Worm (Caenorhabditis elegans) whole organism, L3 larva: ENCODE data around the gene sto-6.
A peak's percentile ranks its signal among the peaks of the same experiment; 100 is the strongest.

Source experiments
- R02D3.7 ChIP-seq: fragments of 150-350 bp; optimal IDR thresholded peaks from 2 replicates; lab custom pipeline; 2014; ENCODE audit warnings: missing biosample characterization, missing genetic modification characterization
- aly-2 ChIP-seq: fragments of 150-350 bp; optimal IDR thresholded peaks from 2 replicates; lab custom pipeline; 2014; ENCODE audit warnings: missing biosample characterization, missing genetic modification characterization
- ama-1 ChIP-seq: fragments of 150-350 bp; optimal IDR thresholded peaks from 2 replicates; lab custom pipeline; 2018
- ceh-16 ChIP-seq: sonication (generic microtip); optimal IDR thresholded peaks from 2 replicates; lab custom pipeline; 2017; ENCODE audit warnings: missing biosample characterization, missing genetic modification characterization
- ceh-28 ChIP-seq: fragments of 150-350 bp; optimal IDR thresholded peaks from 2 replicates; lab custom pipeline; 2014; ENCODE audit warnings: missing biosample characterization, missing genetic modification reagents, missing genetic modification characterization
- ceh-82 ChIP-seq: fragments of 150-350 bp; optimal IDR thresholded peaks from 2 replicates; lab custom pipeline; 2014; ENCODE audit warnings: missing biosample characterization, missing genetic modification characterization
- daf-12 ChIP-seq: fragments of 150-350 bp; optimal IDR thresholded peaks from 2 replicates; lab custom pipeline; 2014; ENCODE audit warnings: missing biosample characterization, missing genetic modification reagents, missing genetic modification characterization
- egl-27 ChIP-seq: sonication (generic microtip); optimal IDR thresholded peaks from 4 replicates; lab custom pipeline; 2017; ENCODE audit warnings: missing biosample characterization, missing genetic modification reagents, missing genetic modification characterization
- egl-5 ChIP-seq: fragments of 150-350 bp; optimal IDR thresholded peaks from 2 replicates; lab custom pipeline; 2017; ENCODE audit warnings: missing biosample characterization, missing genetic modification reagents, missing genetic modification characterization, inconsistent platforms
- elt-1 ChIP-seq: fragments of 150-350 bp; optimal IDR thresholded peaks from 2 replicates; lab custom pipeline; 2014; ENCODE audit warnings: missing biosample characterization, missing genetic modification characterization
- elt-2 ChIP-seq: sonication (generic microtip); optimal IDR thresholded peaks from 2 replicates; lab custom pipeline; 2016; ENCODE audit warnings: missing genetic modification reagents, mild to moderate bottlenecking, missing genetic modification characterization, missing compliant biosample characterization
- elt-3 ChIP-seq, 3 experiments: fragments of 150-350 bp in 1 of 3; sonication (generic microtip) in 2 of 3; optimal IDR thresholded peaks; 2 replicates in 2 of 3; 4 replicates in 1 of 3; lab custom pipeline; 2014 to 2017; ENCODE audit warnings: missing biosample characterization in 3 of 3, missing genetic modification characterization in 3 of 3
- eor-1 ChIP-seq, 2 experiments: fragments of 150-350 bp; optimal IDR thresholded peaks; 2 replicates each; lab custom pipeline; 2014 to 2018; ENCODE audit warnings: missing biosample characterization in 2 of 2, missing genetic modification characterization in 2 of 2
- fkh-10 ChIP-seq: sonication (generic microtip); optimal IDR thresholded peaks from 2 replicates; lab custom pipeline; 2017; ENCODE audit warnings: missing biosample characterization, missing genetic modification reagents, missing genetic modification characterization
- fkh-2 ChIP-seq: fragments of 150-350 bp; optimal IDR thresholded peaks from 2 replicates; lab custom pipeline; 2014; ENCODE audit warnings: missing biosample characterization, missing genetic modification reagents, missing genetic modification characterization
- hmg-11 ChIP-seq: sonication (generic microtip); optimal IDR thresholded peaks from 2 replicates; lab custom pipeline; 2016; ENCODE audit warnings: missing genetic modification characterization, missing compliant biosample characterization
- jun-1 ChIP-seq: fragments of 150-350 bp; optimal IDR thresholded peaks from 2 replicates; lab custom pipeline; 2014; ENCODE audit warnings: missing biosample characterization, missing genetic modification reagents, missing genetic modification characterization
- lin-15B ChIP-seq: fragments of 150-350 bp; optimal IDR thresholded peaks from 2 replicates; lab custom pipeline; 2014; ENCODE audit warnings: missing biosample characterization, missing genetic modification characterization
- lin-39 ChIP-seq: fragments of 150-350 bp; optimal IDR thresholded peaks from 2 replicates; lab custom pipeline; 2018; ENCODE audit warnings: missing biosample characterization, missing genetic modification reagents, missing genetic modification characterization
- lsy-12 ChIP-seq: sonication (generic microtip); optimal IDR thresholded peaks from 2 replicates; lab custom pipeline; 2016; ENCODE audit warnings: mild to moderate bottlenecking, missing genetic modification characterization, missing compliant biosample characterization
- mdl-1 ChIP-seq: fragments of 150-350 bp; optimal IDR thresholded peaks from 2 replicates; lab custom pipeline; 2014; ENCODE audit warnings: missing biosample characterization, missing genetic modification characterization
- mml-1 ChIP-seq: fragments of 150-350 bp; sonication (generic microtip); optimal IDR thresholded peaks from 3 replicates; lab custom pipeline; 2014; ENCODE audit warnings: missing biosample characterization, missing genetic modification characterization
- nfya-1 ChIP-seq: sonication (generic microtip); optimal IDR thresholded peaks from 2 replicates; lab custom pipeline; 2017; ENCODE audit warnings: missing genetic modification characterization, mild to moderate bottlenecking, missing compliant biosample characterization, antibody characterized with exemption, moderate library complexity; ENCODE audit not compliant: insufficient read depth
- nhr-11 ChIP-seq: fragments of 150-350 bp; optimal IDR thresholded peaks from 2 replicates; lab custom pipeline; 2014; ENCODE audit warnings: missing biosample characterization, missing genetic modification characterization
- nhr-12 ChIP-seq: fragments of 150-350 bp; optimal IDR thresholded peaks from 2 replicates; lab custom pipeline; 2014; ENCODE audit warnings: missing biosample characterization, missing genetic modification characterization
- nhr-23 ChIP-seq: fragments of 150-350 bp; optimal IDR thresholded peaks from 2 replicates; lab custom pipeline; 2014; ENCODE audit warnings: missing biosample characterization, missing genetic modification reagents, missing genetic modification characterization
- nhr-237 ChIP-seq: fragments of 150-350 bp; optimal IDR thresholded peaks from 2 replicates; lab custom pipeline; 2014; ENCODE audit warnings: missing biosample characterization, missing genetic modification characterization
- nhr-25 ChIP-seq: sonication (generic microtip); optimal IDR thresholded peaks from 2 replicates; lab custom pipeline; 2017; ENCODE audit warnings: missing biosample characterization, missing genetic modification characterization
- nhr-28 ChIP-seq: fragments of 150-350 bp; optimal IDR thresholded peaks from 2 replicates; lab custom pipeline; 2014; ENCODE audit warnings: missing biosample characterization, missing genetic modification characterization
- nhr-67 ChIP-seq: fragments of 150-350 bp; optimal IDR thresholded peaks from 2 replicates; lab custom pipeline; 2014; ENCODE audit warnings: missing biosample characterization, missing genetic modification characterization
- nhr-76 ChIP-seq: fragments of 150-350 bp; sonication (generic microtip); optimal IDR thresholded peaks from 5 replicates; lab custom pipeline; 2014; ENCODE audit warnings: missing biosample characterization, missing genetic modification characterization
- pha-4 ChIP-seq: fragments of 150-350 bp; optimal IDR thresholded peaks from 2 replicates; lab custom pipeline; 2014; ENCODE audit warnings: missing biosample characterization, missing genetic modification reagents, missing genetic modification characterization
- pqm-1 ChIP-seq: fragments of 150-350 bp; optimal IDR thresholded peaks from 2 replicates; lab custom pipeline; 2017; ENCODE audit warnings: missing biosample characterization, missing genetic modification characterization, inconsistent platforms
- sea-2 ChIP-seq: fragments of 150-350 bp; sonication (generic microtip); optimal IDR thresholded peaks from 4 replicates; lab custom pipeline; 2014; ENCODE audit warnings: missing biosample characterization, missing genetic modification reagents, missing genetic modification characterization
- skn-1 ChIP-seq: fragments of 150-350 bp; optimal IDR thresholded peaks from 2 replicates; lab custom pipeline; 2014; ENCODE audit warnings: missing biosample characterization, missing genetic modification characterization
- snpc-4 ChIP-seq: fragments of 150-350 bp; optimal IDR thresholded peaks from 2 replicates; lab custom pipeline; 2014; ENCODE audit warnings: missing biosample characterization, missing genetic modification characterization
- tbx-2 ChIP-seq: sonication (generic microtip); optimal IDR thresholded peaks from 2 replicates; lab custom pipeline; 2016; ENCODE audit warnings: mild to moderate bottlenecking, missing genetic modification characterization, missing compliant biosample characterization
- unc-39 ChIP-seq: sonication (generic microtip); optimal IDR thresholded peaks from 4 replicates; lab custom pipeline; 2017; ENCODE audit warnings: missing biosample characterization, missing genetic modification characterization
- unc-62 ChIP-seq: fragments of 150-350 bp; sonication (generic microtip); optimal IDR thresholded peaks from 4 replicates; lab custom pipeline; 2014; ENCODE audit warnings: missing biosample characterization, missing genetic modification reagents, missing genetic modification characterization
- zag-1 ChIP-seq: fragments of 150-350 bp; optimal IDR thresholded peaks from 2 replicates; lab custom pipeline; 2014; ENCODE audit warnings: missing biosample characterization, missing genetic modification characterization
- ztf-11 ChIP-seq: fragments of 150-350 bp; optimal IDR thresholded peaks from 2 replicates; lab custom pipeline; 2014; ENCODE audit warnings: missing biosample characterization, missing genetic modification characterization
- ztf-4 ChIP-seq: fragments of 150-350 bp; optimal IDR thresholded peaks from 2 replicates; lab custom pipeline; 2014; ENCODE audit warnings: missing biosample characterization, missing genetic modification characterization

Gene sto-6

DNA sequence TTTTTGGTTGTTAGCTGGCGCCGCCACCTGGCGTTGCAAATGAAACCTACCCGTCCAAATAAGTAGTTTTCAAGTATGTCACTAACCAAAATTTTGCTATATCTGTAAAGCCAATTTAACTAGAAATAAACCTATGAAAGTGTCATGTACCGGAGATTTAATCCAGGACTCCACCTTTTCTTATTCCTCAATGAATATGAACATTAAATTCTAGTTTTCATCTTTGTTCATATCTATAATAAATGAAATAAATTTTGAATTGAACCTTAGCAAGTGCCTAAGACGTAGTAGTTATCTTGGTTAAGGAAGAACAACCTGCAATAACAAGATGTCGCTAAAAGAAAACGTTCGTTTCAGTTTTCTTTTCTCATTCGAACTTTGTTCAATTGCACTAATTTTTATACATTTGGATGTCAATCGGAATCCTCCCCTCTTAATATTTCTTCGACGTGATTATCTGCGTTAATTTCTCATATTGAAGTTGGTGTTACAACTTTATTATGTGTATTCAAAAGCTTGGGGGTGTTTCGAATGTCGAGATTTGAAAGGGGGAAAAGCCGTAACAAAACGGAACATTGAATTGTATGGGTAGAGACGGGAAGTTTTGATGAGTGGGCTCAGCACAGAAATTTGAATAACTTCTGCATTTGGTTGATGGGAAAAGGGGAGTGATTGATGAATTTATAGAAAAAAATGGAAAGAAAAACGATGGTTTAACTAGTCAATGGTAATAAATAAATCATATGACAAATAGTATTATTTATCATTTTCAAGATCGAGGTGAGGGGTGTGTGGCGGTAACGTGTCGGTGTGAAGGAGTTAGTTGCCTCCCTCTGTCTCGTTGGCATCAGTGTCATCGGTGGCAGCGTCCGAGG, 28.7 kb upstream of the sto-6 start (continued):
- TF ChIP-seq mml-1 (tag; lab: Kevin White, UChicago) (no peak), fkh-10 (no peak), pqm-1 (tag; lab: Kevin White, UChicago) (no peak), elt-3 (tag; optimal IDR thresholded peaks at IDR 0.05; lab: Kevin White, UChicago) (no peak), aly-2 (peak; percentile 65), nhr-76 (tag; lab: Kevin White, UChicago) (no peak), jun-1 (tag; lab: Kevin White, UChicago) (peak; percentile 67), nfya-1 (no peak), unc-62 (GFP tag; lab: Kevin White, UChicago) (no peak), hmg-11 (tag; lab: Kevin White, UChicago) (no peak), ama-1 (lab: Kevin White, UChicago) (peak; percentile 92), nhr-11 (tag; lab: Kevin White, UChicago) (no peak), skn-1 (tag; lab: Kevin White, UChicago) (peak; percentile 10), nhr-67 (tag; lab: Kevin White, UChicago) (no peak), zag-1 (tag; lab: Kevin White, UChicago) (no peak), egl-5 (tag; lab: Kevin White, UChicago) (no peak), pha-4 (tag; lab: Kevin White, UChicago) (peak; percentile 5), ztf-4 (peak; percentile 45), lin-15B (no peak), ceh-16 (tag; lab: Kevin White, UChicago) (no peak), lin-39 (tag; lab: Kevin White, UChicago) (no peak), daf-12 (tag; lab: Kevin White, UChicago) (no peak), elt-1 (tag; lab: Kevin White, UChicago) (no peak)

DNA sequence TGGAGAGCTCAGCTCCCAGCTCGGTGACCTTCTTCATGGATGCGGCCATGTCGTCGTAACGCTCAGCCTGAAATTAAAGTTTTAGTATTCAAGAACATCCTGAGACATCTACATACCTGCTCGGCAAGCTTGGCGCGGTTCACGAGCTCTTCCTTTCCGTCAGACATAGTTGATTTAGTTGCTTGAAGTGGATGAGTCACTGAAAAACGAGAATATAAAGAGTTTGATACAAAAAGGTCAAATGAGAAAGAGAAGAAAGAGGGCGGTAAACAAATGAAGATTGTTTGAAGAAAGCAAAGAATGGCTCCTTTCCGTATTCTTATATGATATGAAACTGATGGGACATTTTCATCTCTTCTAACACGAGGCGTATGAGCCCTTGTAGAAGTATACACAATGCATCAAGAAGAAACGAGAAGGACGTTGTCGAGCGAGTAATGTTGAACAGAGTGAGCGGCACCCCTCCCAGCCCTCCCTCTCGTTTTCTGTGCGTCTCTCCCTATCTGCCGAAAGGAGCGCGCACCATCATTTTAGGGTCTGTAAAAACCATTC, 26.9 kb upstream of the sto-6 start, which contains the start of gene ftt-2:
Gene ftt-2 (minus strand): TSS at position 206 of the 552 bp plus-strand sequence.
- TF ChIP-seq egl-27 (tag; lab: Kevin White, UChicago), result no peak
- TF ChIP-seq unc-39 (tag; lab: Kevin White, UChicago), result no peak
- TF ChIP-seq daf-12 (tag; lab: Kevin White, UChicago), result no peak
- peak; percentile 80 for TF ChIP-seq ama-1 (lab: Kevin White, UChicago)
- no peak for TF ChIP-seq ceh-28

DNA sequence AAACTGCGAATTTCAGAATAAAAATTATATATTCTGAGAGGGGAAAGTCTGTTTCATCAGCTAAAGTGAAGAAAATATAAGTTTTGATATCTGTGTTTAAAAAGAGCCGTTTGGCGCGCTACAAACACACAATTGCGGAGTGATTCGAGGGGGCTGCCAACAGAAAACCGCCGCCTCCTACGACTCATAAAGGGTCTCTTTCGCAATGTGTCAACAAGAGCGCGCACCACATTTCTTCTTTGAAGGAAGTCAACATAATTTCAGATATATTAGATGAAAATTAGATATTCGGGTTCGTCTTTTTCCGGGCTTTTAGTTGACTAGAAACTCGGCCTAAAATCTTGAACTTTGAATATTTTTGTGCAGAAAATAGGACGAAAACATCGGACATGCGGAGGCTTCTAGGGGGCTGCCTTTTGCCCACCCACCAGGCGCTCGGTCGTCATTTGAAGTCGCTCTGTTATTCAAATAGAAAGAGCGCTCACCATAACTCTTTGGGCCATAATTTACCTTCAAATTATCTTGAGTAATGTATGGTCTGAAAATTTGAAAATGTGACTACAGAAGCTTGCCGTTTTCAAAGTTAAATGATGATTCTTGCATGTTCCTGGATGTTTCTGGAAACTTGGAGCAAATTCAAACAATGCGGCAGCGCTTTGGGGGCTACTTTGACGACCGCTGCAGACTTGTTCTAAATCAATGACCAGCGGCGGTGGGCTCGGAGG, 26.3 kb upstream of the sto-6 start:
- peak; percentile 32 for TF ChIP-seq lin-15B
- TF ChIP-seq nhr-25 (tag; lab: Kevin White, UChicago), result peak; percentile 72
- TF ChIP-seq pha-4 (tag; lab: Kevin White, UChicago), result peak; percentile 63
- peak; percentile 34 for TF ChIP-seq aly-2
- peak; percentile 90 for TF ChIP-seq elt-2 (tag; lab: Kevin White, UChicago)
- TF ChIP-seq mdl-1 (tag; lab: Kevin White, UChicago), result peak; percentile 8
- peak; percentile 78 for TF ChIP-seq ceh-28
- peak; percentile 74 for TF ChIP-seq ceh-82 (tag; lab: Kevin White, UChicago)
- TF ChIP-seq snpc-4 (tag; lab: Kevin White, UChicago), result peak; percentile 61
- no peak for TF ChIP-seq ceh-16 (tag; lab: Kevin White, UChicago)
- TF ChIP-seq skn-1 (tag; lab: Kevin White, UChicago), result no peak
- TF ChIP-seq nhr-11 (tag; lab: Kevin White, UChicago), result peak; percentile 93
- TF ChIP-seq nhr-28 (tag; lab: Kevin White, UChicago), result no peak
- peak; percentile 87 to 93 for TF ChIP-seq eor-1 (tag; optimal IDR thresholded peaks at IDR 0.05; lab: Kevin White, UChicago)
- peak; percentile 74 for TF ChIP-seq elt-1 (tag; lab: Kevin White, UChicago)
- no peak for TF ChIP-seq unc-62 (GFP tag; lab: Kevin White, UChicago)
- TF ChIP-seq ama-1 (lab: Kevin White, UChicago), result no peak
- TF ChIP-seq nhr-237 (tag; lab: Kevin White, UChicago), result no peak
- TF ChIP-seq nhr-23, result peak; percentile 86
- TF ChIP-seq lin-39 (tag; lab: Kevin White, UChicago), result peak; percentile 72
- peak; percentile 58 for TF ChIP-seq pqm-1 (tag; lab: Kevin White, UChicago)
- peak; percentile 93 for TF ChIP-seq tbx-2
- peak; percentile 72 for TF ChIP-seq hmg-11 (tag; lab: Kevin White, UChicago)
- TF ChIP-seq mml-1 (tag; lab: Kevin White, UChicago), result peak; percentile 43
- TF ChIP-seq nhr-12 (tag; lab: Kevin White, UChicago), result peak; percentile 6
- peak; percentile 76 for TF ChIP-seq zag-1 (tag; lab: Kevin White, UChicago)
- peak; percentile 82 for TF ChIP-seq R02D3.7
- TF ChIP-seq nhr-67 (tag; lab: Kevin White, UChicago), result peak; percentile 23
- TF ChIP-seq daf-12 (tag; lab: Kevin White, UChicago), result peak; percentile 59
- peak; percentile 37 for TF ChIP-seq fkh-10
- TF ChIP-seq nhr-76 (tag; lab: Kevin White, UChicago), result peak; percentile 84
- no peak for TF ChIP-seq fkh-2 (tag; lab: Kevin White, UChicago)
- TF ChIP-seq ztf-11 (tag; lab: Kevin White, UChicago), result peak; percentile 10
- TF ChIP-seq sea-2, result peak; percentile 99
- peak; percentile 96 for TF ChIP-seq lsy-12
- TF ChIP-seq ztf-4, result peak; percentile 86
